Worm (Caenorhabditis elegans) whole organism, L2 larva: Measurements from ENCODE around the gene Y41E3.7.

Source experiments
- C34F6.9 ChIP-seq: fragments of 150-350 bp; optimal IDR thresholded peaks from 2 replicates; lab custom pipeline; 2014; ENCODE audit warnings: missing biosample characterization, missing genetic modification characterization
- F13H6.1 ChIP-seq: sonication (generic microtip); optimal IDR thresholded peaks from 2 replicates; lab custom pipeline; 2016; ENCODE audit warnings: missing genetic modification characterization, missing compliant biosample characterization
- ZK546.5 ChIP-seq: sonication (generic microtip); optimal IDR thresholded peaks from 2 replicates; lab custom pipeline; 2017; ENCODE audit warnings: missing biosample characterization, missing genetic modification characterization
- alr-1 ChIP-seq: fragments of 150-350 bp; optimal IDR thresholded peaks from 2 replicates; lab custom pipeline; 2014; ENCODE audit warnings: missing biosample characterization, missing genetic modification characterization
- aly-2 ChIP-seq: fragments of 150-350 bp; optimal IDR thresholded peaks from 2 replicates; lab custom pipeline; 2014; ENCODE audit warnings: missing biosample characterization, missing genetic modification characterization
- ama-1 ChIP-seq: fragments of 150-350 bp; optimal IDR thresholded peaks from 2 replicates; lab custom pipeline; 2018; ENCODE audit warnings: inconsistent platforms
- ceh-16 ChIP-seq: fragments of 150-350 bp; optimal IDR thresholded peaks from 2 replicates; lab custom pipeline; 2014; ENCODE audit warnings: missing biosample characterization, missing genetic modification characterization
- ceh-82 ChIP-seq: fragments of 150-350 bp; optimal IDR thresholded peaks from 2 replicates; lab custom pipeline; 2014; ENCODE audit warnings: missing biosample characterization, missing genetic modification characterization
- egl-27 ChIP-seq: sonication (generic microtip); optimal IDR thresholded peaks from 3 replicates; lab custom pipeline; 2017; ENCODE audit warnings: missing biosample characterization, missing genetic modification reagents, missing genetic modification characterization
- lin-13 ChIP-seq: fragments of 150-350 bp; optimal IDR thresholded peaks from 2 replicates; lab custom pipeline; 2014; ENCODE audit warnings: missing biosample characterization, missing genetic modification reagents, missing genetic modification characterization
- lin-39 ChIP-seq: fragments of 150-350 bp; optimal IDR thresholded peaks from 2 replicates; lab custom pipeline; 2014; ENCODE audit warnings: missing biosample characterization, missing genetic modification reagents, missing genetic modification characterization
- lsy-2 ChIP-seq, 2 experiments: fragments of 150-350 bp in 1 of 2; sonication (generic microtip) in 1 of 2; optimal IDR thresholded peaks; 2 replicates each; lab custom pipeline; 2014 to 2017; ENCODE audit warnings: missing biosample characterization in 2 of 2, missing genetic modification characterization in 2 of 2
- mab-5 ChIP-seq: fragments of 150-350 bp; optimal IDR thresholded peaks from 2 replicates; lab custom pipeline; 2014; ENCODE audit warnings: missing biosample characterization, missing genetic modification characterization
- mbf-1 ChIP-seq: sonication (generic microtip); optimal IDR thresholded peaks from 2 replicates; lab custom pipeline; 2017; ENCODE audit warnings: missing biosample characterization, missing genetic modification characterization
- mdl-1 ChIP-seq, 2 experiments: fragments of 150-350 bp in 1 of 2; sonication (generic microtip) in 1 of 2; optimal IDR thresholded peaks; 2 replicates each; lab custom pipeline; 2017; ENCODE audit warnings: missing biosample characterization in 2 of 2, missing genetic modification characterization in 2 of 2
- nhr-10 ChIP-seq: sonication (generic microtip); optimal IDR thresholded peaks from 2 replicates; lab custom pipeline; 2017; ENCODE audit warnings: missing biosample characterization, missing genetic modification characterization
- nhr-11 ChIP-seq: fragments of 150-350 bp; optimal IDR thresholded peaks from 2 replicates; lab custom pipeline; 2014; ENCODE audit warnings: missing biosample characterization, missing genetic modification characterization
- nhr-12 ChIP-seq: fragments of 150-350 bp; optimal IDR thresholded peaks from 2 replicates; lab custom pipeline; 2014; ENCODE audit warnings: missing biosample characterization, missing genetic modification characterization
- nhr-25 ChIP-seq: fragments of 150-350 bp; sonication (generic microtip); optimal IDR thresholded peaks from 3 replicates; lab custom pipeline; 2014; ENCODE audit warnings: missing biosample characterization, missing genetic modification characterization
- nhr-6 ChIP-seq: fragments of 150-350 bp; optimal IDR thresholded peaks from 2 replicates; lab custom pipeline; 2014; ENCODE audit warnings: missing biosample characterization, missing genetic modification characterization
- sem-4 ChIP-seq: fragments of 150-350 bp; optimal IDR thresholded peaks from 2 replicates; lab custom pipeline; 2014; ENCODE audit warnings: missing biosample characterization, missing genetic modification reagents, missing genetic modification characterization
- skn-1 ChIP-seq: sonication (generic microtip); optimal IDR thresholded peaks from 2 replicates; lab custom pipeline; 2017; ENCODE audit warnings: missing biosample characterization, missing genetic modification characterization
- sma-3 ChIP-seq: sonication (generic microtip); optimal IDR thresholded peaks from 2 replicates; lab custom pipeline; 2016; ENCODE audit warnings: missing genetic modification reagents, missing genetic modification characterization, missing compliant biosample characterization
- sma-9 ChIP-seq, 2 experiments: fragments of 150-350 bp in 1 of 2; sonication (generic microtip) in 1 of 2; optimal IDR thresholded peaks; 2 replicates each; lab custom pipeline; 2014 to 2016; ENCODE audit warnings: missing genetic modification characterization in 2 of 2, mild to moderate bottlenecking in 1 of 2, missing biosample characterization in 1 of 2, missing compliant biosample characterization in 1 of 2, missing genetic modification reagents in 1 of 2, moderate library complexity in 1 of 2
- unc-39 ChIP-seq: fragments of 150-350 bp; optimal IDR thresholded peaks from 2 replicates; lab custom pipeline; 2014; ENCODE audit warnings: missing biosample characterization, missing genetic modification characterization
- unc-55 ChIP-seq: fragments of 150-350 bp; sonication (generic microtip); optimal IDR thresholded peaks from 3 replicates; lab custom pipeline; 2014; ENCODE audit warnings: missing biosample characterization, missing genetic modification reagents, missing genetic modification characterization
- zag-1 ChIP-seq: fragments of 150-350 bp; optimal IDR thresholded peaks from 2 replicates; lab custom pipeline; 2014; ENCODE audit warnings: missing biosample characterization, missing genetic modification characterization
- ztf-1 ChIP-seq: fragments of 200-800 bp; sonication (Bioruptor generic); conservative IDR thresholded peaks from 2 replicates; pipeline ENCODE4 v1.3.6; 2022; ENCODE audit warnings: missing genetic modification characterization, missing compliant biosample characterization

The Y41E3.7 gene

ce11 chrIV:15057994-15058393 lies 44.2 kb downstream of the Y41E3.7 start, which contains the start of gene Y41E3.13:
Gene Y41E3.13, plus strand, starts transcription at chrIV:15058294.
- no peak for TF ChIP-seq alr-1 (tag; lab: Kevin White, UChicago)
- no peak for TF ChIP-seq zag-1
- TF ChIP-seq lin-13 = no peak
- TF ChIP-seq sma-3 = no peak
- no peak for TF ChIP-seq nhr-12 (tag; lab: Kevin White, UChicago)
- TF ChIP-seq egl-27 (tag; lab: Kevin White, UChicago) = no peak

ce11 chrIV:15063789-15064188 lies 50.0 kb downstream of the Y41E3.7 start:
- TF ChIP-seq sma-9 (GFP tag; optimal IDR thresholded peaks at IDR 0.05; lab: Kevin White, UChicago) (no peak), sma-9 (tag; optimal IDR thresholded peaks at IDR 0.05; lab: Kevin White, UChicago) (no peak), nhr-12 (tag; lab: Kevin White, UChicago) (no peak), nhr-6 (no peak), lsy-2 (tag; optimal IDR thresholded peaks at IDR 0.05; lab: Kevin White, UChicago) (no peak), ZK546.5 (no peak), skn-1 (tag; lab: Kevin White, UChicago) (no peak), ceh-82 (tag; lab: Kevin White, UChicago) (no peak), ama-1 (no peak), ztf-1 (GFP tag; lab: Robert Waterston, UW) (no peak), sem-4 (tag; lab: Kevin White, UChicago) (no peak), ceh-16 (no peak), nhr-11 (no peak)
- TF ChIP-seq, all 48 proteins: peak for 0

- TF ChIP-seq unc-55 (GFP tag; lab: Kevin White, UChicago) (no peak), nhr-10 (tag; lab: Kevin White, UChicago) (no peak), mdl-1 (tag; optimal IDR thresholded peaks at IDR 0.05; lab: Kevin White, UChicago) (no peak)
Observed at ce11 chrIV:15065653-15066052, 51.8 kb downstream of the Y41E3.7 start, which contains the start of gene Y41E3.18. Gene Y41E3.18, minus strand, starts transcription at chrIV:15065753.

ce11 chrIV:15068818-15069217 lies 55.0 kb downstream of the Y41E3.7 start, which contains the start of gene srt-48:
Gene srt-48, minus strand, starts transcription at chrIV:15068918.
- TF ChIP-seq nhr-12 (tag; lab: Kevin White, UChicago) (no peak), nhr-6 (no peak), mbf-1 (no peak), sem-4 (tag; lab: Kevin White, UChicago) (no peak), sma-3 (no peak), F13H6.1 (no peak), nhr-25 (tag; lab: Kevin White, UChicago) (no peak), ceh-16 (no peak), sma-9 (GFP tag; optimal IDR thresholded peaks at IDR 0.05; lab: Kevin White, UChicago) (no peak), sma-9 (tag; optimal IDR thresholded peaks at IDR 0.05; lab: Kevin White, UChicago) (no peak), lin-39 (tag; lab: Kevin White, UChicago) (no peak), mab-5 (no peak), unc-39 (tag; lab: Kevin White, UChicago) (no peak)
- TF ChIP-seq, all 48 proteins: peak for 0

- TF ChIP-seq aly-2 (tag; lab: Kevin White, UChicago) (no peak), C34F6.9 (tag; lab: Kevin White, UChicago) (no peak), nhr-10 (tag; lab: Kevin White, UChicago) (no peak)
Observed at ce11 chrIV:15074392-15074791, 60.6 kb downstream of the Y41E3.7 start, which contains the start of gene srt-50. Gene srt-50, plus strand, starts transcription at chrIV:15074692.
